Worm (Caenorhabditis elegans): Measurements from ENCODE around the gene idpp-11.
A peak's percentile ranks its signal among the peaks of the same experiment; 100 is the strongest.

The idpp-11 gene

DNA sequence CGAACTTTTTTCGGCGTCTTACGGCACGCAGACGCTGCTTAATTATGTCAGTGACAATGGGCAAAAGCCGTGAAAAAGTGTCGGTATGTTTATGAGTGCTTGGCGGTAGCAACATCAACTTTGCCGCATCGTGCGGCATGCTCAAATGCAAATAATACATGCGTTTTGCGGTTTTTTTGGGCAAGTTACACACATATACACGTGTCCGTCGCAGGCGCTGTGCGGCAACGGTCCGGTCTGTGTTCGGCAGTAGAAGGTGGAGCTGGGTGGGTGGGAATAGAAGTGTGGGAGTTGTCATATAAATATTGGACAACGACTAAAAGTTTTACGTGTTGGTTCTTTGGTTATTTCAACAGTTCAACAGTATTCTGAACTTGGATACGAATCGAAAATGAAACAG lies at the start of gene idpp-11:
Gene idpp-11, plus strand, starts transcription at position 301 of the 400 bp plus-strand sequence.
- TF ChIP-seq fkh-4 (tag; optimal IDR thresholded peaks at IDR 0.05; ENCODE audit: borderline replicate concordance) = no peak
- no peak for TF ChIP-seq unc-98 (GFP tag; IDR thresholded peaks at IDR 0.05)
- TF ChIP-seq ceh-88 (GFP tag; IDR thresholded peaks at IDR 0.05) = no peak
- no peak for TF ChIP-seq ets-5 (GFP tag; IDR thresholded peaks at IDR 0.05)
- TF ChIP-seq lin-35 (GFP tag; optimal IDR thresholded peaks at IDR 0.05) = no peak
- TF ChIP-seq nhr-47 (tag; optimal IDR thresholded peaks at IDR 0.05) = no peak
- TF ChIP-seq unc-130 (tag; optimal IDR thresholded peaks at IDR 0.05) = no peak
- no peak for TF ChIP-seq ztf-11 (tag; optimal IDR thresholded peaks at IDR 0.05)
- no peak for TF ChIP-seq lsy-2 (tag; optimal IDR thresholded peaks at IDR 0.05)
- TF ChIP-seq lin-14 (GFP tag; optimal IDR thresholded peaks at IDR 0.05) = no peak
- no peak for TF ChIP-seq egl-27 (tag; optimal IDR thresholded peaks at IDR 0.05)
- TF ChIP-seq nhr-76 (tag; optimal IDR thresholded peaks at IDR 0.05) = no peak
- no peak for TF ChIP-seq nhr-20 (tag; optimal IDR thresholded peaks at IDR 0.05)
- TF ChIP-seq mep-1 (tag; optimal IDR thresholded peaks at IDR 0.05) = no peak
- TF ChIP-seq lin-15B (tag; optimal IDR thresholded peaks at IDR 0.05) = no peak

DNA sequence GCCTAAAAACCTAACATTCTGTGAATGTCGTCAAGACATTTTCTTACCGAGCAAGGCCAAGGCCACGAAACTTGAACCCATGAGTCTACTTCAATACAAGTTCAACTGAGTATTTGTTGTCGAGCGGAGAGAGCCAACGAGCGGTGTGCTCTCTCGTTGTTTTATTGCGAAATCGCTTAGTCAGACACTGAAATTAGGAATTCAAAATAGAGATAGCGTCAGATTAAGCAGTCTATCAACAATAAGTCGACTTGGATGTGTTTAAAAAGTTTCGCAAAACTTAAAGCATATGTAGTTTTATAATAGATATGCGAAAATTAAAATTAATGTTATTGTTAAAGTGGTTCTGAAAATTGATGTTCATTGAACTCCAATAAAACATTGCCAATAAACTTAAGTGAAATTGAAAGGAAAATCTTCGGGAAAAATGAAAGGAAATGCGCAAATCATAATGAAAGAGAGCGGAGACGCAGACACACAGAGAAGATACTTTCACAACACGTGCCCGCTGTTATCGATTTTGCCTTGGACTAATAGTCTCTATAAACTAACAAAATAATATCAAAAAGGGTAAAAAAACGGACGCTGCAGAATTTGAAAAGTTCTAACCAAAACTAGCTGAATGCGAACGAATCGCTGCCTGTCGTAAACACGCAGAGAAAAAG lies 48.8 kb upstream of the idpp-11 start, which contains the start of gene ZK154.6:
Gene ZK154.6, minus strand, starts transcription at position 187 of the 665 bp plus-strand sequence.
- no peak for TF ChIP-seq unc-62 (GFP tag; optimal IDR thresholded peaks at IDR 0.05)
- no peak for TF ChIP-seq nhr-12 (tag; optimal IDR thresholded peaks at IDR 0.05)
- TF ChIP-seq ets-5 (GFP tag; IDR thresholded peaks at IDR 0.05) = no peak
- no peak for TF ChIP-seq Y116A8C.19 (tag; optimal IDR thresholded peaks at IDR 0.05; ENCODE audit: borderline replicate concordance)
- TF ChIP-seq nhr-85 (tag) = peak; percentile 77
- no peak for TF ChIP-seq hpl-2 (GFP tag; optimal IDR thresholded peaks at IDR 0.05)
- TF ChIP-seq nhr-20 (tag; optimal IDR thresholded peaks at IDR 0.05) = peak; percentile 29
- no peak for TF ChIP-seq unc-130 (tag; optimal IDR thresholded peaks at IDR 0.05)
- TF ChIP-seq zag-1 (tag; optimal IDR thresholded peaks at IDR 0.05) = no peak
- TF ChIP-seq ztf-11 (tag; optimal IDR thresholded peaks at IDR 0.05) = no peak
- TF ChIP-seq dpl-1 (GFP tag; optimal IDR thresholded peaks at IDR 0.05) = no peak
- no peak for TF ChIP-seq ztf-4 (tag; optimal IDR thresholded peaks at IDR 0.05)
- TF ChIP-seq lin-15B (tag; optimal IDR thresholded peaks at IDR 0.05) = no peak
- TF ChIP-seq unc-86 (tag; optimal IDR thresholded peaks at IDR 0.05) = no peak
- peak in 2 of 6 experiments; percentile 29 to 57 for TF ChIP-seq elt-3 (tag; optimal IDR thresholded peaks at IDR 0.05)
- peak; percentile 100 for TF ChIP-seq blmp-1 (tag; optimal IDR thresholded peaks at IDR 0.05)
- TF ChIP-seq ama-1 (optimal IDR thresholded peaks at IDR 0.05) = no peak
- no peak for TF ChIP-seq ceh-8 (GFP tag; optimal IDR thresholded peaks at IDR 0.05)
- peak; percentile 5 for TF ChIP-seq C16A3.4 (tag; optimal IDR thresholded peaks at IDR 0.05)
- peak; percentile 49 for TF ChIP-seq swsn-7 (tag; optimal IDR thresholded peaks at IDR 0.05)
- no peak for TF ChIP-seq nhr-11 (tag; optimal IDR thresholded peaks at IDR 0.05)
- TF ChIP-seq nhr-77 (tag; optimal IDR thresholded peaks at IDR 0.05) = no peak
- no peak for TF ChIP-seq nhr-237 (tag; optimal IDR thresholded peaks at IDR 0.05)
- TF ChIP-seq egl-27 (tag; optimal IDR thresholded peaks at IDR 0.05) = no peak
- TF ChIP-seq elt-2 (tag; optimal IDR thresholded peaks at IDR 0.05) = no peak
- no peak for TF ChIP-seq unc-98 (GFP tag; IDR thresholded peaks at IDR 0.05)
- TF ChIP-seq efl-3 (GFP tag; optimal IDR thresholded peaks at IDR 0.05) = no peak
- peak; percentile 1 for TF ChIP-seq snpc-4 (tag; optimal IDR thresholded peaks at IDR 0.05)
- TF ChIP-seq fkh-8 (tag; optimal IDR thresholded peaks at IDR 0.05) = no peak
- no peak for TF ChIP-seq ceh-63 (GFP tag; optimal IDR thresholded peaks at IDR 0.05)
- no peak for TF ChIP-seq egl-13 (tag; optimal IDR thresholded peaks at IDR 0.05)
- TF ChIP-seq mef-2 (tag; optimal IDR thresholded peaks at IDR 0.05) = no peak
- TF ChIP-seq nhr-28 (tag; optimal IDR thresholded peaks at IDR 0.05) = no peak
- TF ChIP-seq tbx-2 (tag; optimal IDR thresholded peaks at IDR 0.05) = peak; percentile 52
- peak; percentile 21 for TF ChIP-seq nhr-90 (tag; optimal IDR thresholded peaks at IDR 0.05; ENCODE audit: poor library complexity)
- TF ChIP-seq dsc-1 (tag; optimal IDR thresholded peaks at IDR 0.05) = peak; percentile 32
- TF ChIP-seq aha-1 (tag; optimal IDR thresholded peaks at IDR 0.05) = no peak
- TF ChIP-seq sup-37 (GFP tag; optimal IDR thresholded peaks at IDR 0.05) = no peak
- TF ChIP-seq aly-2 (tag; optimal IDR thresholded peaks at IDR 0.05) = no peak
- TF ChIP-seq mdl-1 (tag; optimal IDR thresholded peaks at IDR 0.05) = peak; percentile 14 to 90
- TF ChIP-seq C04F5.9 (tag; optimal IDR thresholded peaks at IDR 0.05) = no peak
- peak; percentile 71 for TF ChIP-seq zip-4 (GFP tag; optimal IDR thresholded peaks at IDR 0.05)
